Worm (Caenorhabditis elegans): ENCODE data around the gene C23H4.8.

- TF ChIP-seq nhr-11 (tag; optimal IDR thresholded peaks at IDR 0.05) (no peak), R02D3.7 (tag; optimal IDR thresholded peaks at IDR 0.05) (no peak), sem-4 (tag; optimal IDR thresholded peaks at IDR 0.05) (no peak), nhr-10 (tag; optimal IDR thresholded peaks at IDR 0.05) (no peak), F13H6.1 (tag; optimal IDR thresholded peaks at IDR 0.05) (no peak), gmeb-1 (tag; optimal IDR thresholded peaks at IDR 0.05) (no peak), ama-1 (optimal IDR thresholded peaks at IDR 0.05) (no peak), nhr-23 (tag; optimal IDR thresholded peaks at IDR 0.05) (no peak), nhr-12 (tag; optimal IDR thresholded peaks at IDR 0.05) (no peak), ztf-4 (tag; optimal IDR thresholded peaks at IDR 0.05) (no peak)
These were observed 31.0 kb upstream of the C23H4.8 start for ce11 chrX:12185847-12186559.
